Worm (Caenorhabditis elegans): ENCODE measurements around the gene C07H6.9.

C07H6.9 gene

DNA sequence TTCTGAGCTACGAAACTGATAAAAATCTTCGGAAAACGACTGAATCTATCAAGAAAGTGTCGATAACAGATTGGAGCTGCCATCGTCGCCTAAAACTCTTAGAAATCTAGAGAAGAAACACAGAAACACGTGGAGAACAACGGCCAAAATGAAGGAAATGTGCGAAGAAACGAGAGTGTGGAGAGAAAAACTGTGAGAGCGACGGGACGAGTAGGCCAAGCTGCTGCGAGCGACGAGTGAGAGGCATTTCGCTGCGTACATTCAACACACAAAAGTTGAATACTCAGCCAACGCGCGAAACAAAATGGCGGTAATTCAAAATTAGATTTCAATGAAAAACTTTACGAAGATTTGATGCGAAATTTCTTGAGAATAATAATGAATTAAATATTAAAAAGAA, 925 bp downstream of the C07H6.9 start:
- TF ChIP-seq ref-1 (GFP tag; conservative IDR thresholded peaks at IDR 0.05): no peak
- peak; percentile 63 for TF ChIP-seq cog-1 (tag; optimal IDR thresholded peaks at IDR 0.05)
- TF ChIP-seq med-1 (GFP tag; optimal IDR thresholded peaks at IDR 0.05; ENCODE audit: insufficient read depth): no peak
- peak; percentile 64; the same call in 1 of the 2 replicates for TF ChIP-seq ztf-23 (GFP tag; IDR thresholded peaks at IDR 0.05)
- TF ChIP-seq ztf-29 (GFP tag; IDR thresholded peaks at IDR 0.05): peak; percentile 69
- TF ChIP-seq klf-2 (GFP tag; conservative IDR thresholded peaks at IDR 0.05): no peak
- no peak for TF ChIP-seq T22C8.4 (GFP tag; IDR thresholded peaks at IDR 0.05)
- TF ChIP-seq tab-1 (GFP tag; IDR thresholded peaks at IDR 0.05): 0 out of 2 replicates have a peak, but pooled peaks have one; percentile 20
- TF ChIP-seq flt-1 (GFP tag; IDR thresholded peaks at IDR 0.05): peak; percentile 61; the same call in 1 of the 2 replicates

DNA sequence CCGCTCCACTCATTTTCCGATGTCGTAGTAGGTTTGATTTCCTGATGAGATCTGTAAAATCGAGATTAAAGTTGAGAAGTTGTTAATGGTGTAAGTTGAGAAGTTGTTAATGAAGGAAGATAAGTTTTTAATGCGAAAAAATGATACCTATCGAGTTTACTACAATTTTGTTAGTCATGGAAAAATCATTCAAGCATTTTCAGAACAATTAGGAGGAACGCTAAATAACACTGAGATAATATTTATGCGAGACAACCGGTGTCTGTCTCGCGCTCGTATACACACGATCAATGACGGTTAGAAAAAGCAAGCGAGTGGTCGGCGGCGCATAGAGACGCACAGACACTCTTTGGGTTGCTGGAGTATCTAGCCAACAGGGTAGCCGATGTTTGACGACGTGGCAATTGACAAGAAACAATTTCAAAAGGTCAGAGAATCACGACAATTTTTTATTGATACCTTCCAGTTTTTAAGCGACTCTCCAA, 1.4 kb downstream of the C07H6.9 start, which contains the start of gene cgh-1:
TSS of gene cgh-1 (minus strand) at position 51 of the 485 bp plus-strand sequence.
- TF ChIP-seq ztf-29 (GFP tag; IDR thresholded peaks at IDR 0.05): no peak
- TF ChIP-seq flt-1 (GFP tag; IDR thresholded peaks at IDR 0.05): no peak
- no peak for TF ChIP-seq ztf-23 (GFP tag; IDR thresholded peaks at IDR 0.05)
- TF ChIP-seq T22C8.4 (GFP tag; IDR thresholded peaks at IDR 0.05): no peak
- no peak for TF ChIP-seq klf-2 (GFP tag; conservative IDR thresholded peaks at IDR 0.05)
- no peak for TF ChIP-seq med-1 (GFP tag; optimal IDR thresholded peaks at IDR 0.05; ENCODE audit: insufficient read depth)
- no peak for TF ChIP-seq tab-1 (GFP tag; IDR thresholded peaks at IDR 0.05)
- TF ChIP-seq cog-1 (tag; optimal IDR thresholded peaks at IDR 0.05): no peak
- TF ChIP-seq ref-1 (GFP tag; conservative IDR thresholded peaks at IDR 0.05): no peak

ce11 chrIII:7495616-7496146, 3.6 kb downstream of the C07H6.9 start:
- TF ChIP-seq cog-1 (tag; optimal IDR thresholded peaks at IDR 0.05): no peak
- no peak for TF ChIP-seq med-1 (GFP tag; optimal IDR thresholded peaks at IDR 0.05; ENCODE audit: insufficient read depth)
- TF ChIP-seq tab-1 (GFP tag; IDR thresholded peaks at IDR 0.05): no peak
- no peak for TF ChIP-seq T22C8.4 (GFP tag; IDR thresholded peaks at IDR 0.05)
- no peak for TF ChIP-seq ref-1 (GFP tag; conservative IDR thresholded peaks at IDR 0.05)

- peak; percentile 78 for TF ChIP-seq flt-1 (GFP tag; IDR thresholded peaks at IDR 0.05)
- TF ChIP-seq ztf-23 (GFP tag; IDR thresholded peaks at IDR 0.05): no peak
Measured at ce11 chrIII:7494850-7495314, 4.4 kb downstream of the C07H6.9 start.

DNA sequence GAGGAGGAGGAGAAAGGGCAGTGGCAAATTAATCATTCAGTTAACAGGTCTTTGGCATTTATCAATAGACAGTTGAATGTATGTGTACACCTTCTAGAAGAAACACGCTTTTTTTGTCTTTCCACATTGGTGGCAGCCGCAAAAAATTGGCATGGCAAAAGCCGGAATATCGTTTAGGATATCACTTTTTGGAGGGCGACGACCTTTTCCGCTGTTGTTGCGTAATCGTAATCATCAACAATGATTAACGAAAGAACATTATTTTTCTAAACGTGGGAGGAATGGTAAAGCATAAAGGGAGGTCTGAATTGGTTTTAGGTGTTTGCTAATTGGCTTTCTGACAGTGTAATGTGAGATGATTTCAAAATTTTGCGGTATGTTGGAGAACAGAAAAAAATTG, 7.3 kb downstream of the C07H6.9 start:
- TF ChIP-seq flt-1 (GFP tag; IDR thresholded peaks at IDR 0.05) (no peak), ref-1 (GFP tag; conservative IDR thresholded peaks at IDR 0.05) (no peak), ztf-29 (GFP tag; IDR thresholded peaks at IDR 0.05) (no peak), ztf-23 (GFP tag; IDR thresholded peaks at IDR 0.05) (no peak), T22C8.4 (GFP tag; IDR thresholded peaks at IDR 0.05) (no peak), med-1 (GFP tag; optimal IDR thresholded peaks at IDR 0.05; ENCODE audit: insufficient read depth) (no peak), cog-1 (tag; optimal IDR thresholded peaks at IDR 0.05) (no peak), klf-2 (GFP tag; conservative IDR thresholded peaks at IDR 0.05) (no peak)

DNA sequence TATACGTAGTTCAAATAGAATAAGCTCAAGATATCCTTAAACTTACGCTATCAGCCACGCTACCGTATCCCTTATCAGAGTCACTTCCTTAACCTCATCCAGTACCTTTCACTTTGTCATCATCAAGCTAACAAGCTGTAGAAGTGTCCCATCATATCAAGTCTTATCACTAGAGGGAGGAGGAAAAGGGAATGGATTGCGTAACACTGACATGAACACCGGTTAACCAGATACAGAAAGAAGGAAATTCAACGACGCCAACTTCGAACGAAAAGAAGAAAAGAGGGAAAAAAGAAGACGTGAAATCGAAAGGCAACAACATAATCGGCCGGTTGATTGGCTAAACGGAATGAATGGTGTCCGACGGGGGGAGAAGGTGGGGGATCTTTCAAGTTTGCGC, 9.2 kb downstream of the C07H6.9 start:
- TF ChIP-seq ztf-23 (GFP tag; IDR thresholded peaks at IDR 0.05): no peak
- no peak for TF ChIP-seq med-1 (GFP tag; optimal IDR thresholded peaks at IDR 0.05; ENCODE audit: insufficient read depth)
- no peak for TF ChIP-seq T22C8.4 (GFP tag; IDR thresholded peaks at IDR 0.05)
- no peak for TF ChIP-seq cog-1 (tag; optimal IDR thresholded peaks at IDR 0.05)
- no peak for TF ChIP-seq tab-1 (GFP tag; IDR thresholded peaks at IDR 0.05)
- no peak for TF ChIP-seq ztf-29 (GFP tag; IDR thresholded peaks at IDR 0.05)
- TF ChIP-seq flt-1 (GFP tag; IDR thresholded peaks at IDR 0.05): no peak
- no peak for TF ChIP-seq ref-1 (GFP tag; conservative IDR thresholded peaks at IDR 0.05)
- TF ChIP-seq klf-2 (GFP tag; conservative IDR thresholded peaks at IDR 0.05): no peak

- no peak for TF ChIP-seq ref-1 (GFP tag; conservative IDR thresholded peaks at IDR 0.05)
- TF ChIP-seq med-1 (GFP tag; optimal IDR thresholded peaks at IDR 0.05; ENCODE audit: insufficient read depth): no peak
- no peak for TF ChIP-seq cog-1 (tag; optimal IDR thresholded peaks at IDR 0.05)
- no peak for TF ChIP-seq T22C8.4 (GFP tag; IDR thresholded peaks at IDR 0.05)
- no peak for TF ChIP-seq tab-1 (GFP tag; IDR thresholded peaks at IDR 0.05)
- TF ChIP-seq flt-1 (GFP tag; IDR thresholded peaks at IDR 0.05): no peak
Measured at ce11 chrIII:7489055-7489534, 10.2 kb downstream of the C07H6.9 start, which contains the start of gene mup-4. Gene mup-4 (minus strand): TSS chrIII:7489105.

- TF ChIP-seq flt-1 (GFP tag; IDR thresholded peaks at IDR 0.05) (no peak), ztf-23 (GFP tag; IDR thresholded peaks at IDR 0.05) (no peak), ztf-29 (GFP tag; IDR thresholded peaks at IDR 0.05) (no peak), med-1 (GFP tag; optimal IDR thresholded peaks at IDR 0.05; ENCODE audit: insufficient read depth) (no peak), tab-1 (GFP tag; IDR thresholded peaks at IDR 0.05) (no peak), T22C8.4 (GFP tag; IDR thresholded peaks at IDR 0.05) (no peak), ref-1 (GFP tag; conservative IDR thresholded peaks at IDR 0.05) (no peak), klf-2 (GFP tag; conservative IDR thresholded peaks at IDR 0.05) (no peak), cog-1 (tag; optimal IDR thresholded peaks at IDR 0.05) (no peak)
Measured at ce11 chrIII:7488303-7488702, 11.0 kb downstream of the C07H6.9 start.

- no peak for TF ChIP-seq cog-1 (tag; optimal IDR thresholded peaks at IDR 0.05)
Measured at ce11 chrIII:7484765-7485164, 14.5 kb downstream of the C07H6.9 start.

DNA sequence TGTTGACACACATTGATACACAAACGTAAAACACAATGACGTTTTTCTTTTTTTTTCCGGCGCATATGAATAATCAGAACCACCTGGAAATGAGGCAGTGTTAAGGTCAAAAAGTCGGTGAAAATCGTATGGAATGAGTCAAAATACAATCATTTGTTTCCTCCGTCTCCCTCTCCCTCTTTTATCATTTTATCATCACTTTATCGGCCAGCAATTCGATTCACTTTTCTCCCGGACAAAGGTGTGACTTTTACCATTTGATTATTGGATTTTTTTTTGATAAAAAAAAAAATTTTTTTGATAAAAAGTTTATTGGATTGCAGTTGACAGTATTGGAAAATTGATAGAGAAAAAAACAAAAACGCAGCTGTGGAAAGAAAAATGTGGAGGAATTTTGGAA, 20.3 kb downstream of the C07H6.9 start:
- TF ChIP-seq flt-1 (GFP tag; IDR thresholded peaks at IDR 0.05) (no peak), ztf-23 (GFP tag; IDR thresholded peaks at IDR 0.05) (no peak), med-1 (GFP tag; optimal IDR thresholded peaks at IDR 0.05; ENCODE audit: insufficient read depth) (no peak), cog-1 (tag; optimal IDR thresholded peaks at IDR 0.05) (no peak), tab-1 (GFP tag; IDR thresholded peaks at IDR 0.05) (no peak), ref-1 (GFP tag; conservative IDR thresholded peaks at IDR 0.05) (no peak), ztf-29 (GFP tag; IDR thresholded peaks at IDR 0.05) (no peak), T22C8.4 (GFP tag; IDR thresholded peaks at IDR 0.05) (no peak), klf-2 (GFP tag; conservative IDR thresholded peaks at IDR 0.05) (no peak)
